Worm (Caenorhabditis elegans) whole organism, L1 larva: ENCODE measurements around the gene ensh-1.
A peak's percentile ranks its signal among the peaks of the same experiment; 100 is the strongest.

Experiments used
- C04F5.9 ChIP-seq: sonication (generic microtip); optimal IDR thresholded peaks from 2 replicates; lab custom pipeline; 2016; ENCODE audit warnings: missing genetic modification characterization, missing compliant biosample characterization
- C16A3.4 ChIP-seq: fragments of 150-350 bp; optimal IDR thresholded peaks from 2 replicates; lab custom pipeline; 2014; ENCODE audit warnings: missing biosample characterization, missing genetic modification characterization
- C34B4.2 ChIP-seq: sonication (generic microtip); optimal IDR thresholded peaks from 2 replicates; lab custom pipeline; 2017; ENCODE audit warnings: mild to moderate bottlenecking, missing genetic modification characterization, missing compliant biosample characterization
- F16B12.6 ChIP-seq: fragments of 150-350 bp; optimal IDR thresholded peaks from 2 replicates; lab custom pipeline; 2014; ENCODE audit warnings: missing biosample characterization, missing genetic modification characterization
- Y116A8C.19 ChIP-seq: sonication (generic microtip); optimal IDR thresholded peaks from 2 replicates; lab custom pipeline; 2016; ENCODE audit warnings: missing compliant biosample characterization, missing genetic modification characterization, borderline replicate concordance
- aha-1 ChIP-seq: fragments of 150-350 bp; optimal IDR thresholded peaks from 2 replicates; lab custom pipeline; 2014; ENCODE audit warnings: missing biosample characterization, missing genetic modification characterization
- ama-1 ChIP-seq: fragments of 150-350 bp; optimal IDR thresholded peaks from 2 replicates; lab custom pipeline; 2014
- ceh-8 ChIP-seq: fragments of 200-800 bp; sonication (Bioruptor generic); optimal IDR thresholded peaks from 2 replicates; lab custom pipeline; 2018; ENCODE audit warnings: mild to moderate bottlenecking, missing genetic modification characterization, moderate library complexity, missing compliant biosample characterization
- ceh-82 ChIP-seq, 3 experiments: fragments of 150-350 bp in 1 of 3; sonication (generic microtip) in 2 of 3; optimal IDR thresholded peaks; 2 replicates each; lab custom pipeline; 2014 to 2017; ENCODE audit warnings: missing biosample characterization in 3 of 3, missing genetic modification characterization in 3 of 3
- ceh-88 ChIP-seq: fragments of 200-800 bp; sonication (Bioruptor generic); IDR thresholded peaks from 2 replicates; pipeline ENCODE4 v1.3.6; 2022; ENCODE audit warnings: missing genetic modification characterization, missing compliant biosample characterization
- ceh-90 ChIP-seq: sonication (generic microtip); optimal IDR thresholded peaks from 2 replicates; lab custom pipeline; 2016; ENCODE audit warnings: missing genetic modification characterization, missing compliant biosample characterization
- ces-1 ChIP-seq: fragments of 150-350 bp; optimal IDR thresholded peaks from 2 replicates; lab custom pipeline; 2014; ENCODE audit warnings: missing biosample characterization, missing genetic modification reagents, missing genetic modification characterization
- efl-1 ChIP-seq, 4 experiments: fragments of 150-350 bp; optimal IDR thresholded peaks in 3 of 4; peaks in 1 of 4; 1 replicate in 1 of 4; 2 replicates in 3 of 4; lab custom pipeline; 2014; ENCODE audit warnings: missing biosample characterization in 2 of 4, missing genetic modification characterization in 2 of 4, missing genetic modification reagents in 2 of 4
- egl-13 ChIP-seq: sonication (generic microtip); optimal IDR thresholded peaks from 2 replicates; lab custom pipeline; 2016; ENCODE audit warnings: missing genotype, missing genetic modification reagents, missing genetic modification characterization, missing compliant biosample characterization
- egl-27 ChIP-seq, 2 experiments: fragments of 150-350 bp in 1 of 2; sonication (generic microtip); optimal IDR thresholded peaks; 3 replicates each; lab custom pipeline; 2017 to 2018; ENCODE audit warnings: missing biosample characterization in 2 of 2, missing genetic modification characterization in 2 of 2, missing genetic modification reagents in 2 of 2
- ets-5 ChIP-seq: fragments of 200-800 bp; sonication (Bioruptor generic); IDR thresholded peaks from 2 replicates; pipeline ENCODE4 v1.3.6; 2022; ENCODE audit warnings: missing genetic modification characterization, missing compliant biosample characterization
- fkh-10 ChIP-seq: sonication (generic microtip); optimal IDR thresholded peaks from 2 replicates; lab custom pipeline; 2017; ENCODE audit warnings: missing biosample characterization, missing genetic modification reagents, missing genetic modification characterization
- fkh-8 ChIP-seq: sonication (generic microtip); optimal IDR thresholded peaks from 2 replicates; lab custom pipeline; 2016; ENCODE audit warnings: mild to moderate bottlenecking, missing genetic modification characterization, missing compliant biosample characterization
- grh-1 ChIP-seq: fragments of 200-800 bp; sonication (Bioruptor generic); IDR thresholded peaks from 2 replicates; pipeline ENCODE4 v1.3.6; 2022; ENCODE audit warnings: missing genetic modification reagents, missing genetic modification characterization, missing compliant biosample characterization
- hlh-17 ChIP-seq: fragments of 200-800 bp; sonication (Bioruptor generic); optimal IDR thresholded peaks from 2 replicates; lab custom pipeline; 2018; ENCODE audit warnings: missing genetic modification characterization, mild to moderate bottlenecking, missing compliant biosample characterization, moderate library complexity, borderline replicate concordance
- hlh-4 ChIP-seq: sonication (generic microtip); optimal IDR thresholded peaks from 2 replicates; lab custom pipeline; 2016; ENCODE audit warnings: mild to moderate bottlenecking, missing genetic modification characterization, missing compliant biosample characterization
- hpl-2 ChIP-seq: fragments of 150-350 bp; optimal IDR thresholded peaks from 2 replicates; lab custom pipeline; 2014; ENCODE audit warnings: missing biosample characterization, missing genetic modification reagents, missing genetic modification characterization
- isw-1 ChIP-seq: fragments of 200-800 bp; sonication (Bioruptor generic); IDR thresholded peaks from 2 replicates; pipeline ENCODE4 v1.3.6; 2022; ENCODE audit warnings: missing genetic modification characterization, missing compliant biosample characterization
- lin-13 ChIP-seq: fragments of 150-350 bp; optimal IDR thresholded peaks from 2 replicates; lab custom pipeline; 2014; ENCODE audit warnings: missing biosample characterization, missing genetic modification reagents, missing genetic modification characterization
- lin-14 ChIP-seq: fragments of 200-800 bp; sonication (Bioruptor generic); optimal IDR thresholded peaks from 2 replicates; lab custom pipeline; 2018; ENCODE audit warnings: mild to moderate bottlenecking, missing genetic modification characterization, moderate library complexity, missing compliant biosample characterization
- lir-3 ChIP-seq: sonication (generic microtip); optimal IDR thresholded peaks from 2 replicates; lab custom pipeline; 2016; ENCODE audit warnings: mild to moderate bottlenecking, missing genetic modification characterization, moderate library complexity, missing compliant biosample characterization; ENCODE audit not compliant: poor library complexity
- mab-9 ChIP-seq: fragments of 200-800 bp; sonication (Bioruptor generic); IDR thresholded peaks from 2 replicates; pipeline ENCODE4 v1.3.6; 2022; ENCODE audit warnings: missing genetic modification reagents, missing genetic modification characterization, missing compliant biosample characterization
- mdl-1 ChIP-seq, 2 experiments: fragments of 150-350 bp; optimal IDR thresholded peaks; 2 replicates each; lab custom pipeline; 2014 to 2017; ENCODE audit warnings: missing biosample characterization in 2 of 2, missing genetic modification characterization in 2 of 2, inconsistent platforms in 1 of 2
- mef-2 ChIP-seq: fragments of 150-350 bp; optimal IDR thresholded peaks from 2 replicates; lab custom pipeline; 2014; ENCODE audit warnings: missing biosample characterization, missing genetic modification characterization
- nhr-11 ChIP-seq: fragments of 150-350 bp; optimal IDR thresholded peaks from 2 replicates; lab custom pipeline; 2014; ENCODE audit warnings: missing biosample characterization, missing genetic modification characterization
- nhr-12 ChIP-seq: sonication (generic microtip); optimal IDR thresholded peaks from 2 replicates; lab custom pipeline; 2017; ENCODE audit warnings: missing biosample characterization, missing genetic modification characterization
- nhr-19 ChIP-seq: fragments of 200-800 bp; sonication (Bioruptor generic); conservative IDR thresholded peaks from 2 replicates; pipeline ENCODE4 v1.3.6; 2022; ENCODE audit warnings: missing genetic modification characterization, missing compliant biosample characterization
- nhr-237 ChIP-seq: fragments of 150-350 bp; optimal IDR thresholded peaks from 2 replicates; lab custom pipeline; 2014; ENCODE audit warnings: missing biosample characterization, missing genetic modification characterization
- nhr-71 ChIP-seq: sonication (generic microtip); optimal IDR thresholded peaks from 2 replicates; lab custom pipeline; 2016; ENCODE audit warnings: mild to moderate bottlenecking, missing genetic modification characterization, moderate library complexity, missing compliant biosample characterization
- nhr-84 ChIP-seq: sonication (generic microtip); optimal IDR thresholded peaks from 2 replicates; lab custom pipeline; 2017; ENCODE audit warnings: missing biosample characterization, missing genetic modification characterization
- nhr-85 ChIP-seq: sonication (generic microtip); peaks from one replicate; lab custom pipeline; 2016; ENCODE audit warnings: missing genetic modification characterization, inconsistent platforms, missing compliant biosample characterization
- pax-3 ChIP-seq: fragments of 200-800 bp; sonication (Bioruptor generic); optimal IDR thresholded peaks from 2 replicates; lab custom pipeline; 2018; ENCODE audit warnings: mild to moderate bottlenecking, missing genetic modification characterization, moderate library complexity, missing compliant biosample characterization
- rnt-1 ChIP-seq: sonication (generic microtip); optimal IDR thresholded peaks from 2 replicates; lab custom pipeline; 2016; ENCODE audit warnings: mild to moderate bottlenecking, missing genetic modification characterization, moderate library complexity, missing compliant biosample characterization
- skn-1 ChIP-seq: fragments of 150-350 bp; optimal IDR thresholded peaks from 2 replicates; lab custom pipeline; 2014; ENCODE audit warnings: missing biosample characterization, missing genetic modification characterization
- snpc-4 ChIP-seq: fragments of 150-350 bp; optimal IDR thresholded peaks from 2 replicates; lab custom pipeline; 2014; ENCODE audit warnings: missing biosample characterization, missing genetic modification characterization
- swsn-7 ChIP-seq: sonication (generic microtip); optimal IDR thresholded peaks from 2 replicates; lab custom pipeline; 2016; ENCODE audit warnings: missing genetic modification characterization, missing compliant biosample characterization
- tbx-2 ChIP-seq: sonication (generic microtip); optimal IDR thresholded peaks from 2 replicates; lab custom pipeline; 2016; ENCODE audit warnings: missing genetic modification characterization, missing compliant biosample characterization
- unc-130 ChIP-seq: fragments of 150-350 bp; optimal IDR thresholded peaks from 2 replicates; lab custom pipeline; 2017; ENCODE audit warnings: missing biosample characterization, missing genetic modification characterization, inconsistent platforms
- unc-86 ChIP-seq: sonication (generic microtip); optimal IDR thresholded peaks from 2 replicates; lab custom pipeline; 2016; ENCODE audit warnings: missing genetic modification characterization, missing compliant biosample characterization
- unc-98 ChIP-seq: fragments of 200-800 bp; sonication (Bioruptor generic); IDR thresholded peaks from 2 replicates; pipeline ENCODE4 v1.3.6; 2022; ENCODE audit warnings: missing genetic modification characterization, missing compliant biosample characterization
- vab-15 ChIP-seq: sonication (generic microtip); optimal IDR thresholded peaks from 2 replicates; lab custom pipeline; 2017; ENCODE audit warnings: missing genotype, mild to moderate bottlenecking, missing genetic modification characterization, missing compliant biosample characterization

The ensh-1 gene

ce11 chrX:8917730-8918129 is 12.5 kb downstream of the ensh-1 start:
- TF ChIP-seq ceh-82 (tag; optimal IDR thresholded peaks at IDR 0.05; lab: Kevin White, UChicago) (no peak), fkh-10 (no peak), nhr-237 (no peak), lin-13 (GFP tag; lab: Kevin White, UChicago) (no peak), nhr-85 (tag; lab: Kevin White, UChicago) (no peak), C04F5.9 (tag; lab: Kevin White, UChicago) (no peak), grh-1 (GFP tag; lab: Robert Waterston, UW) (no peak), vab-15 (tag; lab: Kevin White, UChicago) (no peak)
- TF ChIP-seq, all 84 proteins: peak for 0

ce11 chrX:8918792-8919191 is 13.6 kb downstream of the ensh-1 start:
- TF ChIP-seq rnt-1 (tag; lab: Kevin White, UChicago) (no peak), mab-9 (no peak), C16A3.4 (tag; lab: Kevin White, UChicago) (no peak), C34B4.2 (no peak), hlh-17 (no peak), ceh-90 (tag; lab: Kevin White, UChicago) (no peak), fkh-10 (peak; percentile 13), hpl-2 (GFP tag; lab: Kevin White, UChicago) (no peak), swsn-7 (tag; lab: Kevin White, UChicago) (peak; percentile 2), ets-5 (GFP tag; lab: Robert Waterston, UW) (no peak), ces-1 (GFP tag; lab: Kevin White, UChicago) (peak; percentile 8), nhr-12 (tag; lab: Kevin White, UChicago) (no peak), isw-1 (GFP tag; lab: Robert Waterston, UW) (no peak), nhr-19 (GFP tag; lab: Robert Waterston, UW) (no peak), mef-2 (tag; lab: Kevin White, UChicago) (no peak), lir-3 (tag; lab: Kevin White, UChicago) (no peak), hlh-4 (tag; lab: Kevin White, UChicago) (no peak), nhr-71 (tag; lab: Kevin White, UChicago) (peak; percentile 19), egl-27 (tag; optimal IDR thresholded peaks at IDR 0.05; lab: Kevin White, UChicago) (no peak), mdl-1 (tag; optimal IDR thresholded peaks at IDR 0.05; lab: Kevin White, UChicago) (no peak), Y116A8C.19 (tag; lab: Kevin White, UChicago) (no peak), ceh-88 (GFP tag; lab: Robert Waterston, UW) (no peak), unc-98 (no peak), lin-14 (GFP tag; lab: Kevin White, UChicago) (peak; percentile 69), skn-1 (no peak), snpc-4 (no peak), ama-1 (lab: Kevin White, UChicago) (no peak), tbx-2 (no peak)
- TF ChIP-seq, all 84 proteins: peak for 5

DNA sequence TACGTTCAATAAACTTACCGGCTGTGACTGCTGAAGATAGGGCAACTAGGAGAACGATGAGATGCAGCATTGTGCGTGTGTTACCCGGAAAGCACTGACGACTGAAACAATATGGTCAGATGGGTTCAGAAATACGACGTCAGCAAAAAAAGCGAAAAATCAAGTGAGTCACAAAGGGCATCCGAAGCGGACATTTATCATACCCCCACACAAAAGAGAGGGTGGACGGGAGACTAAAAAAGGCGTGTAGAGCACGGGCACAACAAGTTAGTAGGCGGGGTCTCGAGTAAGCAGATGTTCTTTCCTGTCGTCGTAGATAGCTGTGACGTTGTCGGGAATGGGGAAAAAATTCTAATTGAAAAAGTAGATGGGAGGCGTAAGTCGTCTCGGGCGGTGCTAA is 14.1 kb downstream of the ensh-1 start, which contains the start of gene nlp-14:
Gene nlp-14 (minus strand): TSS at position 101 of the 400 bp plus-strand sequence.
- TF ChIP-seq ceh-90 (tag; lab: Kevin White, UChicago) (no peak), efl-1 (optimal IDR thresholded peaks at IDR 0.05; lab: Kevin White, UChicago) (no peak), efl-1 (GFP tag; optimal IDR thresholded peaks at IDR 0.05 in 1 of 2; lab: Kevin White, UChicago) (peak in 1 of 2 experiments; percentile 82), pax-3 (no peak), lir-3 (tag; lab: Kevin White, UChicago) (no peak), fkh-8 (tag; lab: Kevin White, UChicago) (peak; percentile 22)

- TF ChIP-seq snpc-4 = no peak
- no peak for TF ChIP-seq F16B12.6 (tag; lab: Kevin White, UChicago)
- TF ChIP-seq nhr-11 = no peak
- no peak for TF ChIP-seq egl-13
- TF ChIP-seq nhr-84 (tag; lab: Kevin White, UChicago) = no peak
- TF ChIP-seq unc-86 = no peak
- TF ChIP-seq ceh-8 = peak; percentile 50
- no peak for TF ChIP-seq ceh-82 (tag; optimal IDR thresholded peaks at IDR 0.05; lab: Kevin White, UChicago)
- peak; percentile 24 for TF ChIP-seq tbx-2
- no peak for TF ChIP-seq aha-1 (tag; lab: Kevin White, UChicago)
- no peak for TF ChIP-seq mdl-1 (tag; optimal IDR thresholded peaks at IDR 0.05; lab: Kevin White, UChicago)
- no peak for TF ChIP-seq unc-130
- TF ChIP-seq ets-5 (GFP tag; lab: Robert Waterston, UW) = no peak
- peak; percentile 7 for TF ChIP-seq fkh-8 (tag; lab: Kevin White, UChicago)
- TF ChIP-seq nhr-12 (tag; lab: Kevin White, UChicago) = no peak
- TF ChIP-seq lin-14 (GFP tag; lab: Kevin White, UChicago) = peak; percentile 48
- peak; percentile 24 for TF ChIP-seq nhr-71 (tag; lab: Kevin White, UChicago)
These were observed 16.0 kb downstream of the ensh-1 start for ce11 chrX:8921221-8921620.
